Worm (Caenorhabditis elegans): Measurements from ENCODE around the gene trm-2A.

The trm-2A gene

DNA sequence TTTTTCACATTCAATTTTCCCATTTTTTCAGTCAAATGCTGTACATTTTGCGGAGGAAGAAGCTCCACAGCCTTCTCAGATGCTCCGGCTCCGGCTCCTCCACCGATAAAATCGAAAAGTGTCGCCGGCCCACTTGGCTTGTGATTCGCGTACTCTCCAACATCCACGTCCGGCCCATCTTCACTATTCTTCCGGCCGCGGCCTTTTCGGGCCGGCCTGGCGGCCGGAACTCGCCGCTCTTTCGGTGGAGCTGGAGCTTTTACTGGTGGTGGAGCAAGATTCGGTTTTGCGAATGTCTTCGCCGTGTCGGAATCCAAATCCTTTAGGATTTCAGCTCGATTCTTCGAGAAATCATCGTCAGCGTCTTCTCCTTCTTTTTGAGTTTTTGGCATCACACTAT lies 37.8 kb downstream of the trm-2A start:
- TF ChIP-seq elt-3 (tag; optimal IDR thresholded peaks at IDR 0.05): no peak
- no peak for TF ChIP-seq nhr-77 (tag; optimal IDR thresholded peaks at IDR 0.05)
- no peak for TF ChIP-seq ceh-16 (tag; optimal IDR thresholded peaks at IDR 0.05)
- TF ChIP-seq blmp-1 (tag; optimal IDR thresholded peaks at IDR 0.05; ENCODE audit: insufficient read depth): no peak
- TF ChIP-seq gmeb-1 (tag; optimal IDR thresholded peaks at IDR 0.05): no peak
- no peak for TF ChIP-seq ZK546.5 (tag; optimal IDR thresholded peaks at IDR 0.05)
- TF ChIP-seq egl-27 (tag; optimal IDR thresholded peaks at IDR 0.05): no peak
- no peak for TF ChIP-seq unc-62 (GFP tag; optimal IDR thresholded peaks at IDR 0.05)
- TF ChIP-seq nhr-6 (tag; optimal IDR thresholded peaks at IDR 0.05): no peak
- no peak for TF ChIP-seq aly-2 (tag; optimal IDR thresholded peaks at IDR 0.05)
- TF ChIP-seq nhr-12 (tag; optimal IDR thresholded peaks at IDR 0.05): no peak
- TF ChIP-seq zag-1 (tag; optimal IDR thresholded peaks at IDR 0.05): no peak

ce11 chrV:945144-945543 lies 40.4 kb downstream of the trm-2A start, which contains the start of gene Y50D4C.3:
Y50D4C.3 (minus strand) TSS chrV:945244.
- TF ChIP-seq lsy-2 (tag; optimal IDR thresholded peaks at IDR 0.05): no peak
- no peak for TF ChIP-seq egl-27 (tag; optimal IDR thresholded peaks at IDR 0.05)
- no peak for TF ChIP-seq sma-9 (GFP tag; optimal IDR thresholded peaks at IDR 0.05)
- TF ChIP-seq sma-9 (tag; optimal IDR thresholded peaks at IDR 0.05): no peak
- no peak for TF ChIP-seq nhr-6 (tag; optimal IDR thresholded peaks at IDR 0.05)
- TF ChIP-seq skn-1 (tag; optimal IDR thresholded peaks at IDR 0.05): no peak
- no peak for TF ChIP-seq nhr-237 (tag; optimal IDR thresholded peaks at IDR 0.05)
- no peak for TF ChIP-seq unc-62 (GFP tag; optimal IDR thresholded peaks at IDR 0.05)
- no peak for TF ChIP-seq ztf-1 (GFP tag; conservative IDR thresholded peaks at IDR 0.05)
- TF ChIP-seq nhr-12 (tag; optimal IDR thresholded peaks at IDR 0.05): no peak
- no peak for TF ChIP-seq nhr-11 (tag; optimal IDR thresholded peaks at IDR 0.05)
- TF ChIP-seq F13H6.1 (tag; optimal IDR thresholded peaks at IDR 0.05): no peak
- no peak for TF ChIP-seq alr-1 (tag; optimal IDR thresholded peaks at IDR 0.05)
- TF ChIP-seq aly-2 (tag; optimal IDR thresholded peaks at IDR 0.05): no peak
- no peak for TF ChIP-seq lin-11 (tag; optimal IDR thresholded peaks at IDR 0.05)
- no peak for TF ChIP-seq blmp-1 (tag; optimal IDR thresholded peaks at IDR 0.05; ENCODE audit: insufficient read depth)
- TF ChIP-seq nhr-129 (tag; optimal IDR thresholded peaks at IDR 0.05): no peak
- no peak for TF ChIP-seq nhr-10 (tag; optimal IDR thresholded peaks at IDR 0.05)
- no peak for TF ChIP-seq snpc-4 (tag; optimal IDR thresholded peaks at IDR 0.05)

ce11 chrV:945828-946227 lies 41.1 kb downstream of the trm-2A start:
- TF ChIP-seq nhr-77 (tag; optimal IDR thresholded peaks at IDR 0.05) (no peak), mab-5 (tag; optimal IDR thresholded peaks at IDR 0.05) (no peak), sma-9 (GFP tag; optimal IDR thresholded peaks at IDR 0.05) (no peak), sma-9 (tag; optimal IDR thresholded peaks at IDR 0.05) (no peak), ceh-16 (tag; optimal IDR thresholded peaks at IDR 0.05) (no peak), ztf-4 (tag; optimal IDR thresholded peaks at IDR 0.05) (no peak), fos-1 (tag; optimal IDR thresholded peaks at IDR 0.05) (no peak), zag-1 (tag; optimal IDR thresholded peaks at IDR 0.05) (no peak), unc-55 (GFP tag; optimal IDR thresholded peaks at IDR 0.05) (no peak), ztf-11 (tag; optimal IDR thresholded peaks at IDR 0.05) (no peak), nhr-23 (tag; optimal IDR thresholded peaks at IDR 0.05) (no peak), elt-1 (tag; optimal IDR thresholded peaks at IDR 0.05) (no peak), elt-3 (tag; optimal IDR thresholded peaks at IDR 0.05) (no peak), mdl-1 (tag; optimal IDR thresholded peaks at IDR 0.05) (no peak), skn-1 (tag; optimal IDR thresholded peaks at IDR 0.05) (no peak), gmeb-1 (tag; optimal IDR thresholded peaks at IDR 0.05) (no peak)

DNA sequence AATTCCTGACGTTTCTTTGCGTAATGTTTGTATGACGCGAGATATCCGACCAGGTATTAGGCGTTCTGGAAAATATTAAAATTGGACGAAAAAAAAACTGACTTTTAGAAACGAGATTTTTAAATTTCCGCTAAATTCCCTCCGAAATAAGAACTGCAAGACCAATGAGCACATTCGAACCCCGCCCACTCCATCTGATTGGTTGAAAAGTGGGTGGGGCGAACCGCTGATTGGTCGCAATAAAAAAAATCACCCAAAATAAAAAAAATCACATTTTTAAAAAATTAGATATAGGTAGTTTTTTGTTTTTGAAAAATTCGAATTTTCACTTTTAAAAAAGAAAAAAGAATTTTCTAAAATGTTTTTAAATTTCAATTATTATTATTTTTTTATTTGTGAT lies 44.3 kb downstream of the trm-2A start:
- TF ChIP-seq ZK546.5 (tag; optimal IDR thresholded peaks at IDR 0.05) (no peak), gmeb-1 (tag; optimal IDR thresholded peaks at IDR 0.05) (no peak), ztf-11 (tag; optimal IDR thresholded peaks at IDR 0.05) (no peak), ztf-1 (GFP tag; conservative IDR thresholded peaks at IDR 0.05) (no peak), nhr-25 (tag; optimal IDR thresholded peaks at IDR 0.05) (no peak), R02D3.7 (tag; optimal IDR thresholded peaks at IDR 0.05) (no peak), nhr-12 (tag; optimal IDR thresholded peaks at IDR 0.05) (no peak), lin-39 (tag; optimal IDR thresholded peaks at IDR 0.05) (no peak)

- no peak for TF ChIP-seq ZK546.5 (tag; optimal IDR thresholded peaks at IDR 0.05)
- no peak for TF ChIP-seq F13H6.1 (tag; optimal IDR thresholded peaks at IDR 0.05)
- no peak for TF ChIP-seq gmeb-1 (tag; optimal IDR thresholded peaks at IDR 0.05)
- no peak for TF ChIP-seq mab-5 (tag; optimal IDR thresholded peaks at IDR 0.05)
- TF ChIP-seq C34F6.9 (tag; optimal IDR thresholded peaks at IDR 0.05): no peak
- TF ChIP-seq unc-39 (tag; optimal IDR thresholded peaks at IDR 0.05): no peak
- TF ChIP-seq nhr-12 (tag; optimal IDR thresholded peaks at IDR 0.05): no peak
- TF ChIP-seq egl-27 (tag; optimal IDR thresholded peaks at IDR 0.05): no peak
- no peak for TF ChIP-seq skn-1 (tag; optimal IDR thresholded peaks at IDR 0.05)
- TF ChIP-seq sem-4 (tag; optimal IDR thresholded peaks at IDR 0.05): no peak
- no peak for TF ChIP-seq sma-3 (GFP tag; optimal IDR thresholded peaks at IDR 0.05)
- no peak for TF ChIP-seq ceh-16 (tag; optimal IDR thresholded peaks at IDR 0.05)
- TF ChIP-seq dmd-4 (tag; optimal IDR thresholded peaks at IDR 0.05): no peak
- no peak for TF ChIP-seq unc-62 (GFP tag; optimal IDR thresholded peaks at IDR 0.05)
- no peak for TF ChIP-seq nhr-77 (tag; optimal IDR thresholded peaks at IDR 0.05)
Measured at ce11 chrV:949760-950159, 45.0 kb downstream of the trm-2A start, which contains the start of gene Y50D4C.6. Y50D4C.6 (minus strand) TSS chrV:949860.

Measured in whole organism, L2 larva.